Fruit fly (Drosophila melanogaster): ENCODE data around the gene CG43725.

DNA sequence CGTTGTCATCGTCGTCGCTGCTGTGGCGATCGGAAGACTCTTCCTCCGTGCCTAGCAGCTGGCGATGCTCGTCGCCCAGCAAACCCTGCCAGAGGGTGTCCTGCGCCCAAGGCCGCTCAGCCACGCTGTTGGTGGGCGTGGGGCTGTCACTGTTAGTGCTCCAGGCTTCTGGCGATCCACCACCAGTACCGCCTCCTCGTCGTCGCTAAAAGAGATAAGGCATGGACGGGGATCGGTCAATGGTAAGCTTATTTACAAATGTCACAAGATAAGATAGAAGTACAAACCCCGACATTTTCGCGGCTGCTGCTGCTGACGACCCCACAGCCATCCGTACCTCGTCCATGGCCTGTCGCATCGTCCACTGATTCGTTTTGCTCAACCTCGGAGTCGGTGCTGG is 30.0 kb downstream of the CG43725 start:
- TF ChIP-seq EcR (GFP tag; optimal IDR thresholded peaks at IDR 0.05) (no peak), usp (GFP tag; optimal IDR thresholded peaks at IDR 0.05) (no peak), Dll (optimal IDR thresholded peaks at IDR 0.05) (no peak), CG8478 (optimal IDR thresholded peaks at IDR 0.05) (no peak), pan (optimal IDR thresholded peaks at IDR 0.05) (no peak), psq (optimal IDR thresholded peaks at IDR 0.05) (no peak)
